Worm (Caenorhabditis elegans) whole organism, early embryonic: ENCODE results near the gene R155.5.
A peak's percentile ranks its signal among the peaks of the same experiment; 100 is the strongest.

Source experiments
- B0310.2 ChIP-seq: sonication (generic microtip); optimal IDR thresholded peaks from 2 replicates; lab custom pipeline; 2016; ENCODE audit warnings: mild to moderate bottlenecking, missing genetic modification characterization, missing compliant biosample characterization
- aly-1 ChIP-seq: sonication (generic microtip); optimal IDR thresholded peaks from 2 replicates; lab custom pipeline; 2016; ENCODE audit warnings: missing genetic modification characterization, missing compliant biosample characterization
- ama-1 ChIP-seq: fragments of 150-350 bp; optimal IDR thresholded peaks from 2 replicates; lab custom pipeline; 2014
- ceh-13 ChIP-seq: fragments of 200-800 bp; sonication (Bioruptor generic); optimal IDR thresholded peaks from 2 replicates; lab custom pipeline; 2018; ENCODE audit warnings: mild to moderate bottlenecking, missing genetic modification characterization, missing compliant biosample characterization
- ceh-36 ChIP-seq: sonication (generic microtip); optimal IDR thresholded peaks from 2 replicates; lab custom pipeline; 2016; ENCODE audit warnings: missing genetic modification characterization, inconsistent platforms, missing compliant biosample characterization
- flt-1 ChIP-seq: fragments of 200-800 bp; sonication (Bioruptor generic); IDR thresholded peaks from 2 replicates; pipeline ENCODE4 v1.3.6; 2022; ENCODE audit warnings: missing genetic modification characterization, missing compliant biosample characterization
- hmbx-1 ChIP-seq: sonication (generic microtip); optimal IDR thresholded peaks from 2 replicates; lab custom pipeline; 2016; ENCODE audit warnings: mild to moderate bottlenecking, missing genetic modification characterization, missing compliant biosample characterization
- hmg-4 ChIP-seq: fragments of 200-800 bp; sonication (Bioruptor generic); optimal IDR thresholded peaks from 2 replicates; lab custom pipeline; 2018; ENCODE audit warnings: mild to moderate bottlenecking, missing genetic modification characterization, missing compliant biosample characterization
- pes-1 ChIP-seq: fragments of 200-800 bp; sonication (Bioruptor generic); IDR thresholded peaks from 2 replicates; pipeline ENCODE4 v1.3.6; 2022; ENCODE audit warnings: missing genetic modification reagents, missing genetic modification characterization, missing compliant biosample characterization
- scrt-1 ChIP-seq: fragments of 200-800 bp; sonication (Bioruptor generic); IDR thresholded peaks from 2 replicates; pipeline ENCODE4 v1.3.6; 2022; ENCODE audit warnings: missing genetic modification characterization, missing compliant biosample characterization
- sea-1 ChIP-seq: fragments of 200-800 bp; sonication (Bioruptor generic); conservative IDR thresholded peaks from 2 replicates; pipeline ENCODE4 v1.3.6; 2022; ENCODE audit warnings: missing genetic modification characterization, missing compliant biosample characterization
- tbx-37 ChIP-seq: fragments of 200-800 bp; sonication (Bioruptor generic); conservative IDR thresholded peaks from 2 replicates; pipeline ENCODE4 v1.3.6; 2022; ENCODE audit warnings: missing genetic modification reagents, missing genetic modification characterization, missing compliant biosample characterization
- tra-4 ChIP-seq: sonication (generic microtip); optimal IDR thresholded peaks from 2 replicates; lab custom pipeline; 2017; ENCODE audit warnings: missing genetic modification characterization, missing compliant biosample characterization

DNA sequence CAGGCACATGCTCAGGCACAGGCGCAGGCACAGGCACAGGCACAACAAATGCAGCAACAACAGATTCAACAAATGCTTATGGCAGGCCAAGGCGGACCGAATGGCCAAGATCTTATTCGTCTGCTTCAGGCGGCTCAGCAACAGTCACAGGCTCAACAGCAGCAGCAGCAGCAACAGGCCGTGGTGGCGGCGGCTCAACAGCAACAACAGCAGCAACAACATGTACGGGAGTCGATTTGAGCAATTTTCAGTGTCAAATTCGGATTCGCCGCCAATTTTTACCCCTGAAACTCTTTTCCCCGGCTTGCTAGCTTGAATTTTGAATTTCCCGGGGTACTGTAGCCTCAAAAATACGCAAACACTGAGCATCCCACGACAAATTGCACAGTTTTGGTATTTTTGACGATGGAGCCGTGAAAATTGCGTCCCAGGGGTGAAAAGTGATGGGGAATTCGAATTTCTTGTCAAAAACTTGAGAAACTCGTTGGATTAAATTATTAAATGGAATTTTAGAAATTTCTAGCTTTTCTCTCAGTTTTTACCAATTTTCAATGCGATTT is 32.4 kb downstream of the R155.5 start:
- TF ChIP-seq sea-1 (GFP tag; lab: Robert Waterston, UW) (no peak), flt-1 (no peak), ama-1 (lab: Kevin White, UChicago) (no peak), aly-1 (tag; lab: Kevin White, UChicago) (no peak), ceh-13 (GFP tag; lab: Kevin White, UChicago) (no peak), pes-1 (GFP tag; lab: Robert Waterston, UW) (0 out of 2 replicates have a peak, but pooled peaks have one; percentile 17), hmbx-1 (no peak), hmg-4 (no peak), ceh-36 (tag; lab: Kevin White, UChicago) (no peak), tbx-37 (GFP tag; lab: Robert Waterston, UW) (no peak), B0310.2 (tag; lab: Kevin White, UChicago) (no peak), tra-4 (tag; lab: Kevin White, UChicago) (no peak), scrt-1 (no peak)
